Worm (Caenorhabditis elegans) whole organism, L4 larva: ENCODE data around the gene ZK180.5.

ENCODE experiments used
- D1046.2 ChIP-seq: fragments of 200-800 bp; sonication (Bioruptor generic); IDR thresholded peaks from 2 replicates; pipeline ENCODE4 v1.3.6; 2022; ENCODE audit warnings: missing genetic modification characterization, missing compliant biosample characterization
- F37D6.2 ChIP-seq: sonication (generic microtip); optimal IDR thresholded peaks from 2 replicates; lab custom pipeline; 2016; ENCODE audit warnings: mild to moderate bottlenecking, missing genetic modification characterization, missing compliant biosample characterization
- T26A8.4 ChIP-seq: fragments of 200-800 bp; sonication (Bioruptor generic); IDR thresholded peaks from 2 replicates; pipeline ENCODE4 v1.3.6; 2022; ENCODE audit warnings: missing genetic modification characterization, missing compliant biosample characterization
- Y105C5A.15 ChIP-seq: fragments of 200-800 bp; sonication (Bioruptor generic); IDR thresholded peaks from 2 replicates; pipeline ENCODE4 v1.3.6; 2022; ENCODE audit warnings: missing genetic modification characterization, missing compliant biosample characterization
- Y48G9A.11 ChIP-seq: fragments of 200-800 bp; sonication (Bioruptor generic); IDR thresholded peaks from 2 replicates; pipeline ENCODE4 v1.3.6; 2022; ENCODE audit warnings: missing genetic modification reagents, missing genetic modification characterization, missing compliant biosample characterization
- ZK337.2 ChIP-seq: fragments of 200-800 bp; sonication (Bioruptor generic); IDR thresholded peaks from 2 replicates; pipeline ENCODE4 v1.3.6; 2022; ENCODE audit warnings: missing genetic modification reagents, missing genetic modification characterization, missing compliant biosample characterization
- ZK546.5 ChIP-seq, 2 experiments: sonication (generic microtip); optimal IDR thresholded peaks; 2 replicates each; lab custom pipeline; 2017; ENCODE audit warnings: missing biosample characterization in 2 of 2, missing genetic modification characterization in 2 of 2
- aly-2 ChIP-seq: sonication (generic microtip); optimal IDR thresholded peaks from 2 replicates; lab custom pipeline; 2018; ENCODE audit warnings: missing biosample characterization, missing genetic modification characterization
- attf-4 ChIP-seq: sonication (generic microtip); optimal IDR thresholded peaks from 3 replicates; lab custom pipeline; 2017; ENCODE audit warnings: missing biosample characterization, missing genetic modification characterization
- ceh-20 ChIP-seq: fragments of 200-800 bp; sonication (Bioruptor generic); IDR thresholded peaks from 2 replicates; pipeline ENCODE4 v1.3.6; 2022; ENCODE audit warnings: missing genetic modification reagents, missing genetic modification characterization, missing compliant biosample characterization
- ceh-32 ChIP-seq: sonication (generic microtip); optimal IDR thresholded peaks from 2 replicates; lab custom pipeline; 2016; ENCODE audit warnings: mild to moderate bottlenecking, missing genetic modification characterization, missing compliant biosample characterization; ENCODE audit not compliant: poor library complexity
- ceh-44 ChIP-seq: fragments of 200-800 bp; sonication (Bioruptor generic); IDR thresholded peaks from 2 replicates; pipeline ENCODE4 v1.3.6; 2022; ENCODE audit warnings: missing genetic modification reagents, missing genetic modification characterization, missing compliant biosample characterization
- cey-2 ChIP-seq: sonication (generic microtip); optimal IDR thresholded peaks from 3 replicates; lab custom pipeline; 2017; ENCODE audit warnings: missing genetic modification characterization, mild to moderate bottlenecking, missing compliant biosample characterization, antibody characterized with exemption, borderline replicate concordance; ENCODE audit not compliant: insufficient read depth
- daf-12 ChIP-seq: fragments of 150-350 bp; optimal IDR thresholded peaks from 2 replicates; lab custom pipeline; 2014; ENCODE audit warnings: missing biosample characterization, missing genetic modification reagents, missing genetic modification characterization
- daf-16 ChIP-seq, 3 experiments: sonication (generic microtip); optimal IDR thresholded peaks; 2 replicates each; lab custom pipeline; 2016 to 2017; ENCODE audit warnings: missing genetic modification characterization in 3 of 3, missing genetic modification reagents in 3 of 3, mild to moderate bottlenecking in 2 of 3, missing compliant biosample characterization in 2 of 3, missing biosample characterization in 1 of 3, moderate library complexity in 1 of 3
- dmd-9 ChIP-seq: fragments of 200-800 bp; sonication (Bioruptor generic); IDR thresholded peaks from 2 replicates; pipeline ENCODE4 v1.3.6; 2022; ENCODE audit warnings: missing genetic modification reagents, missing genetic modification characterization, missing compliant biosample characterization
- duxl-1 ChIP-seq: sonication (generic microtip); optimal IDR thresholded peaks from 2 replicates; lab custom pipeline; 2016; ENCODE audit warnings: mild to moderate bottlenecking, missing genetic modification characterization, moderate library complexity, missing compliant biosample characterization; ENCODE audit not compliant: poor library complexity
- dve-1 ChIP-seq: sonication (generic microtip); optimal IDR thresholded peaks from 2 replicates; lab custom pipeline; 2017; ENCODE audit warnings: antibody characterized with exemption, mild to moderate bottlenecking, missing genetic modification characterization, missing compliant biosample characterization; ENCODE audit not compliant: insufficient read depth
- egl-27 ChIP-seq: sonication (generic microtip); optimal IDR thresholded peaks from 3 replicates; lab custom pipeline; 2017; ENCODE audit warnings: missing biosample characterization, missing genetic modification reagents, missing genetic modification characterization
- fkh-10 ChIP-seq: fragments of 150-350 bp; optimal IDR thresholded peaks from 2 replicates; lab custom pipeline; 2014; ENCODE audit warnings: missing biosample characterization, missing genetic modification reagents, missing genetic modification characterization
- jun-1 ChIP-seq: fragments of 150-350 bp; optimal IDR thresholded peaks from 2 replicates; lab custom pipeline; 2014; ENCODE audit warnings: missing biosample characterization, missing genetic modification reagents, missing genetic modification characterization
- lin-13 ChIP-seq: fragments of 150-350 bp; optimal IDR thresholded peaks from 2 replicates; lab custom pipeline; 2014; ENCODE audit warnings: missing biosample characterization, missing genetic modification reagents, missing genetic modification characterization
- lin-15B ChIP-seq: fragments of 150-350 bp; sonication (generic microtip); optimal IDR thresholded peaks from 3 replicates; lab custom pipeline; 2014; ENCODE audit warnings: missing biosample characterization, missing genetic modification characterization
- lin-39 ChIP-seq: fragments of 150-350 bp; optimal IDR thresholded peaks from 2 replicates; lab custom pipeline; 2014; ENCODE audit warnings: missing biosample characterization, missing genetic modification reagents, missing genetic modification characterization
- madf-9 ChIP-seq: fragments of 200-800 bp; sonication (Bioruptor generic); conservative IDR thresholded peaks from 2 replicates; pipeline ENCODE4 v1.3.6; 2022; ENCODE audit warnings: missing genetic modification reagents, missing genetic modification characterization, missing compliant biosample characterization
- mdl-1 ChIP-seq, 2 experiments: fragments of 150-350 bp in 1 of 2; sonication (generic microtip) in 1 of 2; optimal IDR thresholded peaks; 2 replicates each; lab custom pipeline; 2014 to 2017; ENCODE audit warnings: missing biosample characterization in 2 of 2, missing genetic modification characterization in 2 of 2
- mdt-29 ChIP-seq: fragments of 200-800 bp; sonication (Bioruptor generic); IDR thresholded peaks from 2 replicates; pipeline ENCODE4 v1.3.6; 2022; ENCODE audit warnings: missing genetic modification reagents, missing genetic modification characterization, missing compliant biosample characterization
- mes-2 ChIP-seq: sonication (generic microtip); optimal IDR thresholded peaks from 2 replicates; lab custom pipeline; 2016; ENCODE audit warnings: missing genotype, mild to moderate bottlenecking, missing genetic modification characterization, missing compliant biosample characterization; ENCODE audit not compliant: poor library complexity, severe bottlenecking
- mxl-3 ChIP-seq: fragments of 200-800 bp; sonication (Bioruptor generic); optimal IDR thresholded peaks from 2 replicates; lab custom pipeline; 2018; ENCODE audit warnings: mild to moderate bottlenecking, missing genetic modification characterization, missing compliant biosample characterization
- nhr-102 ChIP-seq: sonication (generic microtip); optimal IDR thresholded peaks from 2 replicates; lab custom pipeline; 2016; ENCODE audit warnings: mild to moderate bottlenecking, missing genetic modification characterization, moderate library complexity, missing compliant biosample characterization
- nhr-11 ChIP-seq: fragments of 150-350 bp; optimal IDR thresholded peaks from 2 replicates; lab custom pipeline; 2014; ENCODE audit warnings: missing biosample characterization, missing genetic modification characterization
- nhr-28 ChIP-seq: fragments of 150-350 bp; optimal IDR thresholded peaks from 2 replicates; lab custom pipeline; 2014; ENCODE audit warnings: missing biosample characterization, missing genetic modification characterization
- nhr-42 ChIP-seq: fragments of 200-800 bp; sonication (Bioruptor generic); IDR thresholded peaks from 2 replicates; pipeline ENCODE4 v1.3.6; 2022; ENCODE audit warnings: missing genetic modification characterization, missing compliant biosample characterization
- nhr-48 ChIP-seq: sonication (generic microtip); optimal IDR thresholded peaks from 2 replicates; lab custom pipeline; 2016; ENCODE audit warnings: mild to moderate bottlenecking, missing genetic modification characterization, missing compliant biosample characterization
- nhr-76 ChIP-seq: fragments of 150-350 bp; optimal IDR thresholded peaks from 2 replicates; lab custom pipeline; 2014; ENCODE audit warnings: missing biosample characterization, missing genetic modification characterization
- nhr-77 ChIP-seq: fragments of 150-350 bp; optimal IDR thresholded peaks from 2 replicates; lab custom pipeline; 2014; ENCODE audit warnings: missing biosample characterization, missing genetic modification characterization
- pha-4 ChIP-seq, 2 experiments: fragments of 150-350 bp in 1 of 2; fragments of 200-800 bp in 1 of 2; sonication (Bioruptor generic) in 1 of 2; IDR thresholded peaks in 1 of 2; optimal IDR thresholded peaks in 1 of 2; 2 replicates each; pipeline versions ENCODE4 v1.3.6 to Lab custom; 2014 to 2022; ENCODE audit warnings: missing genetic modification characterization in 2 of 2, missing genetic modification reagents in 2 of 2, missing biosample characterization in 1 of 2, missing compliant biosample characterization in 1 of 2
- php-3 ChIP-seq: fragments of 200-800 bp; sonication (Bioruptor generic); IDR thresholded peaks from 2 replicates; pipeline ENCODE4 v1.3.6; 2022; ENCODE audit warnings: missing genetic modification reagents, missing genetic modification characterization, missing compliant biosample characterization
- pqm-1 ChIP-seq: sonication (generic microtip); optimal IDR thresholded peaks from 2 replicates; lab custom pipeline; 2017; ENCODE audit warnings: missing biosample characterization, missing genetic modification characterization
- rbr-2 ChIP-seq: sonication (generic microtip); optimal IDR thresholded peaks from 2 replicates; lab custom pipeline; 2016; ENCODE audit warnings: missing genotype, missing genetic modification characterization, missing compliant biosample characterization
- set-16 ChIP-seq: fragments of 200-800 bp; sonication (Bioruptor generic); IDR thresholded peaks from 2 replicates; pipeline ENCODE4 v1.3.6; 2022; ENCODE audit warnings: missing genetic modification reagents, missing genetic modification characterization, missing compliant biosample characterization
- skn-1 ChIP-seq: fragments of 150-350 bp; optimal IDR thresholded peaks from 2 replicates; lab custom pipeline; 2014; ENCODE audit warnings: missing biosample characterization, missing genetic modification characterization
- spr-1 ChIP-seq: sonication (generic microtip); optimal IDR thresholded peaks from 2 replicates; lab custom pipeline; 2016; ENCODE audit warnings: mild to moderate bottlenecking, missing genetic modification characterization, missing compliant biosample characterization
- spr-3 ChIP-seq: fragments of 200-800 bp; sonication (Bioruptor generic); optimal IDR thresholded peaks from 2 replicates; lab custom pipeline; 2018; ENCODE audit warnings: mild to moderate bottlenecking, missing genetic modification characterization, missing compliant biosample characterization
- unc-130 ChIP-seq: sonication (generic microtip); optimal IDR thresholded peaks from 2 replicates; lab custom pipeline; 2016; ENCODE audit warnings: missing genetic modification reagents, missing genetic modification characterization, missing compliant biosample characterization
- vab-7 ChIP-seq: fragments of 200-800 bp; sonication (Bioruptor generic); IDR thresholded peaks from 2 replicates; pipeline ENCODE4 v1.3.6; 2022; ENCODE audit warnings: missing genetic modification reagents, missing genetic modification characterization, missing compliant biosample characterization
- zfp-2 ChIP-seq: sonication (generic microtip); optimal IDR thresholded peaks from 2 replicates; lab custom pipeline; 2016; ENCODE audit warnings: mild to moderate bottlenecking, missing genetic modification characterization, missing compliant biosample characterization

ZK180.5 gene

ce11 chrIV:4469770-4470709, 46.9 kb downstream of the ZK180.5 start (continued):
- no peak for TF ChIP-seq lin-13 (GFP tag; lab: Kevin White, UChicago)
- peak; percentile 56 for TF ChIP-seq pha-4 (GFP tag; IDR thresholded peaks at IDR 0.05; lab: Robert Waterston, UW)
- peak; percentile 12 for TF ChIP-seq pha-4 (tag; optimal IDR thresholded peaks at IDR 0.05; lab: Kevin White, UChicago)
- TF ChIP-seq egl-27 (tag; lab: Kevin White, UChicago) = no peak
- peak; percentile 58; the same call in 1 of the 2 replicates for TF ChIP-seq T26A8.4
- no peak for TF ChIP-seq vab-7 (GFP tag; lab: Robert Waterston, UW)
- peak; percentile 49 for TF ChIP-seq mes-2 (tag; lab: Kevin White, UChicago)
- no peak; the same call in 1 of the 2 replicates for TF ChIP-seq mdt-29 (GFP tag; lab: Robert Waterston, UW)
- peak; percentile 75 for TF ChIP-seq dve-1 (tag; lab: Kevin White, UChicago)
- no peak for TF ChIP-seq pqm-1
- TF ChIP-seq nhr-102 = peak; percentile 51
- TF ChIP-seq D1046.2 (GFP tag; lab: Robert Waterston, UW) = no peak
- TF ChIP-seq cey-2 = no peak
- TF ChIP-seq skn-1 = no peak
- no peak for TF ChIP-seq ZK546.5 (tag; optimal IDR thresholded peaks at IDR 0.05; lab: Kevin White, UChicago)
- TF ChIP-seq duxl-1 = peak; percentile 36
- TF ChIP-seq Y48G9A.11 (GFP tag; lab: Robert Waterston, UW) = no peak
- TF ChIP-seq jun-1 = no peak
- TF ChIP-seq nhr-42 = 0 out of 2 replicates have a peak, but pooled peaks have one; percentile 14
- peak; percentile 83 for TF ChIP-seq fkh-10 (GFP tag; lab: Kevin White, UChicago)
- TF ChIP-seq madf-9 (GFP tag; lab: Robert Waterston, UW) = 0 out of 2 replicates have a peak, but pooled peaks have one; percentile 19
- peak; percentile 45 for TF ChIP-seq php-3 (GFP tag; lab: Robert Waterston, UW)
- TF ChIP-seq attf-4 (tag; lab: Kevin White, UChicago) = no peak
- TF ChIP-seq ZK337.2 = no peak
- no peak for TF ChIP-seq nhr-76 (tag; lab: Kevin White, UChicago)
- TF ChIP-seq dmd-9 = no peak
- TF ChIP-seq daf-16 (GFP tag; optimal IDR thresholded peaks at IDR 0.05; lab: Kevin White, UChicago) = peak in 1 of 2 experiments; percentile 38
- peak; percentile 98 for TF ChIP-seq daf-16 (tag; optimal IDR thresholded peaks at IDR 0.05; lab: Kevin White, UChicago)
- TF ChIP-seq ceh-44 (GFP tag; lab: Robert Waterston, UW) = no peak
- TF ChIP-seq mdl-1 (tag; optimal IDR thresholded peaks at IDR 0.05; lab: Kevin White, UChicago) = peak; percentile 74 to 99
- TF ChIP-seq ceh-32 (tag; lab: Kevin White, UChicago) = no peak
- TF ChIP-seq nhr-77 (tag; lab: Kevin White, UChicago) = no peak
- peak; percentile 79 for TF ChIP-seq rbr-2 (tag; lab: Kevin White, UChicago)
- TF ChIP-seq F37D6.2 (tag; lab: Kevin White, UChicago) = peak; percentile 18
- TF ChIP-seq spr-3 (GFP tag; lab: Kevin White, UChicago) = peak; percentile 42
- no peak for TF ChIP-seq spr-1 (tag; lab: Kevin White, UChicago)
- peak; percentile 13 for TF ChIP-seq nhr-28 (tag; lab: Kevin White, UChicago)
- no peak for TF ChIP-seq unc-130 (GFP tag; lab: Kevin White, UChicago)
- peak; percentile 77 for TF ChIP-seq set-16 (GFP tag; lab: Robert Waterston, UW)
- TF ChIP-seq aly-2 (tag; lab: Kevin White, UChicago) = no peak
- peak; percentile 70 for TF ChIP-seq nhr-11 (tag; lab: Kevin White, UChicago)
- TF ChIP-seq mxl-3 (GFP tag; lab: Kevin White, UChicago) = peak; percentile 80
- no peak for TF ChIP-seq nhr-48 (tag; lab: Kevin White, UChicago)
- TF ChIP-seq zfp-2 = no peak
- TF ChIP-seq lin-15B (tag; lab: Kevin White, UChicago) = no peak
- TF ChIP-seq ceh-20 (GFP tag; lab: Robert Waterston, UW) = peak; percentile 53
- TF ChIP-seq Y105C5A.15 (GFP tag; lab: Robert Waterston, UW) = peak; percentile 20; the same call in 1 of the 2 replicates
- TF ChIP-seq daf-12 (tag; lab: Kevin White, UChicago) = no peak
- TF ChIP-seq lin-39 (tag; lab: Kevin White, UChicago) = no peak
